Worm (Caenorhabditis elegans) whole organism, L2 larva: ENCODE data around the gene parp-2.

Experiments used
- fos-1 ChIP-seq: fragments of 150-350 bp; optimal IDR thresholded peaks from 2 replicates; lab custom pipeline; 2014; ENCODE audit warnings: missing biosample characterization, missing genetic modification characterization
- snpc-4 ChIP-seq: fragments of 150-350 bp; optimal IDR thresholded peaks from 2 replicates; lab custom pipeline; 2014; ENCODE audit warnings: missing biosample characterization, missing genetic modification characterization

- no peak for TF ChIP-seq snpc-4 (tag; lab: Kevin White, UChicago)
- no peak for TF ChIP-seq fos-1 (tag; lab: Kevin White, UChicago)
Measured at ce11 chrII:9560895-9561294, 31.9 kb upstream of the parp-2 start.
